Worm (Caenorhabditis elegans) whole organism, L4 larva: ENCODE measurements around the gene sgo-1.

Experiments used
- D1046.2 ChIP-seq: fragments of 200-800 bp; sonication (Bioruptor generic); IDR thresholded peaks from 2 replicates; pipeline ENCODE4 v1.3.6; 2022; ENCODE audit warnings: missing genetic modification characterization, missing compliant biosample characterization
- F37D6.2 ChIP-seq: sonication (generic microtip); optimal IDR thresholded peaks from 2 replicates; lab custom pipeline; 2016; ENCODE audit warnings: mild to moderate bottlenecking, missing genetic modification characterization, missing compliant biosample characterization
- F44E2.7 ChIP-seq: fragments of 200-800 bp; sonication (Bioruptor generic); IDR thresholded peaks from 2 replicates; pipeline ENCODE4 v2.1.2; 2022; ENCODE audit warnings: missing genetic modification characterization, missing compliant biosample characterization
- T20F7.1 ChIP-seq: fragments of 200-800 bp; sonication (Bioruptor generic); optimal IDR thresholded peaks from 2 replicates; lab custom pipeline; 2018; ENCODE audit warnings: mild to moderate bottlenecking, missing genetic modification characterization, missing compliant biosample characterization
- Y105C5A.15 ChIP-seq: fragments of 200-800 bp; sonication (Bioruptor generic); IDR thresholded peaks from 2 replicates; pipeline ENCODE4 v1.3.6; 2022; ENCODE audit warnings: missing genetic modification characterization, missing compliant biosample characterization
- ZK337.2 ChIP-seq: fragments of 200-800 bp; sonication (Bioruptor generic); IDR thresholded peaks from 2 replicates; pipeline ENCODE4 v1.3.6; 2022; ENCODE audit warnings: missing genetic modification reagents, missing genetic modification characterization, missing compliant biosample characterization
- ama-1 ChIP-seq: fragments of 150-350 bp; optimal IDR thresholded peaks from 2 replicates; lab custom pipeline; 2014; ENCODE audit warnings: inconsistent platforms, mixed read lengths
- attf-4 ChIP-seq: sonication (generic microtip); optimal IDR thresholded peaks from 3 replicates; lab custom pipeline; 2017; ENCODE audit warnings: missing biosample characterization, missing genetic modification characterization
- ceh-32 ChIP-seq: sonication (generic microtip); optimal IDR thresholded peaks from 2 replicates; lab custom pipeline; 2016; ENCODE audit warnings: mild to moderate bottlenecking, missing genetic modification characterization, missing compliant biosample characterization; ENCODE audit not compliant: poor library complexity
- ces-1 ChIP-seq: fragments of 150-350 bp; sonication (generic microtip); optimal IDR thresholded peaks from 4 replicates; lab custom pipeline; 2014; ENCODE audit warnings: missing biosample characterization, missing genetic modification reagents, missing genetic modification characterization
- cey-2 ChIP-seq: sonication (generic microtip); optimal IDR thresholded peaks from 3 replicates; lab custom pipeline; 2017; ENCODE audit warnings: missing genetic modification characterization, mild to moderate bottlenecking, missing compliant biosample characterization, antibody characterized with exemption, borderline replicate concordance; ENCODE audit not compliant: insufficient read depth
- ctbp-1 ChIP-seq: fragments of 200-800 bp; sonication (Bioruptor generic); IDR thresholded peaks from 2 replicates; pipeline ENCODE4 v1.3.6; 2022; ENCODE audit warnings: missing genetic modification reagents, missing genetic modification characterization, missing compliant biosample characterization
- daf-16 ChIP-seq, 3 experiments: sonication (generic microtip); optimal IDR thresholded peaks; 2 replicates each; lab custom pipeline; 2016 to 2017; ENCODE audit warnings: missing genetic modification characterization in 3 of 3, missing genetic modification reagents in 3 of 3, mild to moderate bottlenecking in 2 of 3, missing compliant biosample characterization in 2 of 3, missing biosample characterization in 1 of 3, moderate library complexity in 1 of 3
- dmd-8 ChIP-seq: fragments of 200-800 bp; sonication (Bioruptor generic); IDR thresholded peaks from 2 replicates; pipeline ENCODE4 v1.3.6; 2022; ENCODE audit warnings: missing genetic modification characterization, missing compliant biosample characterization
- dpl-1 ChIP-seq: fragments of 150-350 bp; optimal IDR thresholded peaks from 2 replicates; lab custom pipeline; 2014; ENCODE audit warnings: missing biosample characterization, missing genetic modification reagents, missing genetic modification characterization
- duxl-1 ChIP-seq: sonication (generic microtip); optimal IDR thresholded peaks from 2 replicates; lab custom pipeline; 2016; ENCODE audit warnings: mild to moderate bottlenecking, missing genetic modification characterization, moderate library complexity, missing compliant biosample characterization; ENCODE audit not compliant: poor library complexity
- fkh-10 ChIP-seq: fragments of 150-350 bp; optimal IDR thresholded peaks from 2 replicates; lab custom pipeline; 2014; ENCODE audit warnings: missing biosample characterization, missing genetic modification reagents, missing genetic modification characterization
- hif-1 ChIP-seq, 2 experiments: sonication (generic microtip); optimal IDR thresholded peaks; 2 replicates each; lab custom pipeline; 2016 to 2017; ENCODE audit warnings: missing compliant biosample characterization in 2 of 2, missing genetic modification characterization in 2 of 2, missing genetic modification reagents in 2 of 2, missing genotype in 2 of 2, mild to moderate bottlenecking in 1 of 2
- hlh-11 ChIP-seq: fragments of 200-800 bp; sonication (Bioruptor generic); optimal IDR thresholded peaks from 2 replicates; lab custom pipeline; 2018; ENCODE audit warnings: mild to moderate bottlenecking, missing genetic modification characterization, missing compliant biosample characterization
- lin-13 ChIP-seq: fragments of 150-350 bp; optimal IDR thresholded peaks from 2 replicates; lab custom pipeline; 2014; ENCODE audit warnings: missing biosample characterization, missing genetic modification reagents, missing genetic modification characterization
- lir-3 ChIP-seq: sonication (generic microtip); optimal IDR thresholded peaks from 2 replicates; lab custom pipeline; 2016; ENCODE audit warnings: mild to moderate bottlenecking, missing genetic modification characterization, missing compliant biosample characterization
- lsy-2 ChIP-seq, 2 experiments: fragments of 150-350 bp in 1 of 2; sonication (generic microtip) in 1 of 2; optimal IDR thresholded peaks; 2 replicates each; lab custom pipeline; 2014 to 2017; ENCODE audit warnings: missing biosample characterization in 2 of 2, missing genetic modification characterization in 2 of 2
- madf-9 ChIP-seq: fragments of 200-800 bp; sonication (Bioruptor generic); conservative IDR thresholded peaks from 2 replicates; pipeline ENCODE4 v1.3.6; 2022; ENCODE audit warnings: missing genetic modification reagents, missing genetic modification characterization, missing compliant biosample characterization
- mdl-1 ChIP-seq, 2 experiments: fragments of 150-350 bp in 1 of 2; sonication (generic microtip) in 1 of 2; optimal IDR thresholded peaks; 2 replicates each; lab custom pipeline; 2014 to 2017; ENCODE audit warnings: missing biosample characterization in 2 of 2, missing genetic modification characterization in 2 of 2
- mxl-2 ChIP-seq: fragments of 200-800 bp; sonication (Bioruptor generic); conservative IDR thresholded peaks from 2 replicates; pipeline ENCODE4 v1.3.6; 2022; ENCODE audit warnings: missing genetic modification reagents, missing genetic modification characterization, missing compliant biosample characterization
- mxl-3 ChIP-seq: fragments of 200-800 bp; sonication (Bioruptor generic); optimal IDR thresholded peaks from 2 replicates; lab custom pipeline; 2018; ENCODE audit warnings: mild to moderate bottlenecking, missing genetic modification characterization, missing compliant biosample characterization
- nhr-111 ChIP-seq: fragments of 200-800 bp; sonication (Bioruptor generic); optimal IDR thresholded peaks from 2 replicates; lab custom pipeline; 2018; ENCODE audit warnings: mild to moderate bottlenecking, missing genetic modification characterization, missing compliant biosample characterization
- nhr-25 ChIP-seq: sonication (generic microtip); optimal IDR thresholded peaks from 2 replicates; lab custom pipeline; 2017; ENCODE audit warnings: missing genetic modification characterization, mild to moderate bottlenecking, missing compliant biosample characterization, antibody characterized with exemption, moderate library complexity, borderline replicate concordance; ENCODE audit not compliant: insufficient read depth
- nhr-28 ChIP-seq: fragments of 150-350 bp; optimal IDR thresholded peaks from 2 replicates; lab custom pipeline; 2014; ENCODE audit warnings: missing biosample characterization, missing genetic modification characterization
- nhr-48 ChIP-seq: sonication (generic microtip); optimal IDR thresholded peaks from 2 replicates; lab custom pipeline; 2016; ENCODE audit warnings: mild to moderate bottlenecking, missing genetic modification characterization, missing compliant biosample characterization
- saeg-2 ChIP-seq: fragments of 200-800 bp; sonication (Bioruptor generic); IDR thresholded peaks from 2 replicates; pipeline ENCODE4 v1.3.6; 2022; ENCODE audit warnings: missing genetic modification reagents, missing genetic modification characterization, missing compliant biosample characterization
- sdz-12 ChIP-seq: fragments of 200-800 bp; sonication (Bioruptor generic); optimal IDR thresholded peaks from 2 replicates; lab custom pipeline; 2018; ENCODE audit warnings: mild to moderate bottlenecking, missing genetic modification characterization, missing compliant biosample characterization
- set-16 ChIP-seq: fragments of 200-800 bp; sonication (Bioruptor generic); IDR thresholded peaks from 2 replicates; pipeline ENCODE4 v1.3.6; 2022; ENCODE audit warnings: missing genetic modification reagents, missing genetic modification characterization, missing compliant biosample characterization
- spr-1 ChIP-seq: sonication (generic microtip); optimal IDR thresholded peaks from 2 replicates; lab custom pipeline; 2016; ENCODE audit warnings: mild to moderate bottlenecking, missing genetic modification characterization, missing compliant biosample characterization
- tra-1 ChIP-seq: fragments of 200-800 bp; sonication (Bioruptor generic); IDR thresholded peaks from 2 replicates; pipeline ENCODE4 v1.3.6; 2022; ENCODE audit warnings: missing genetic modification reagents, missing genetic modification characterization, missing compliant biosample characterization
- ztf-11 ChIP-seq: fragments of 150-350 bp; optimal IDR thresholded peaks from 2 replicates; lab custom pipeline; 2014; ENCODE audit warnings: missing biosample characterization, missing genetic modification characterization

The sgo-1 gene

DNA sequence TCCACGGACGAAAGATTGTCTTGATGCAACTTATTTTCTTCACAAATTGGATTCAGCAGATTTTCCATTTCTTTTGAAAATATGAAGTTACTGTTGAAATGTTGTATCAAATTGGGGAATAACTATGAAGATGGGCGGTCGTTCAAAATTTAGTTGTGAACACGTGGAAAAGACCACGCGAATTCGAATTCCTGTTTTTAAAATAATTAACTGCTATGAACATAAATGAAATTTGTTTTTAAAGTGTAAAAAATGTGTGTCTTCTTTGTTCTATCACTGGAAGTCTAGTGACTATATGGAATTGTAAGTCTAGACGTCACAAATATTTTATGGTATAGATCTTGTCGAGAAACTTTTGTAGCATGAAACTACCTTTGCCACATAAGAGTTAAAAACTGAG is 42.1 kb upstream of the sgo-1 start, which contains the start of gene C06A6.7:
C06A6.7 (minus strand) TSS at position 101 of the 400 bp plus-strand sequence.
- TF ChIP-seq attf-4 (no peak), ama-1 (no peak), tra-1 (GFP tag; lab: Robert Waterston, UW) (no peak), nhr-111 (GFP tag; lab: Kevin White, UChicago) (no peak), D1046.2 (GFP tag; lab: Robert Waterston, UW) (no peak), duxl-1 (tag; lab: Kevin White, UChicago) (no peak), madf-9 (no peak), Y105C5A.15 (GFP tag; lab: Robert Waterston, UW) (no peak), mxl-3 (GFP tag; lab: Kevin White, UChicago) (no peak), F44E2.7 (GFP tag; lab: Robert Waterston, UW) (no peak), T20F7.1 (GFP tag; lab: Kevin White, UChicago) (no peak), saeg-2 (GFP tag; lab: Robert Waterston, UW) (no peak)

DNA sequence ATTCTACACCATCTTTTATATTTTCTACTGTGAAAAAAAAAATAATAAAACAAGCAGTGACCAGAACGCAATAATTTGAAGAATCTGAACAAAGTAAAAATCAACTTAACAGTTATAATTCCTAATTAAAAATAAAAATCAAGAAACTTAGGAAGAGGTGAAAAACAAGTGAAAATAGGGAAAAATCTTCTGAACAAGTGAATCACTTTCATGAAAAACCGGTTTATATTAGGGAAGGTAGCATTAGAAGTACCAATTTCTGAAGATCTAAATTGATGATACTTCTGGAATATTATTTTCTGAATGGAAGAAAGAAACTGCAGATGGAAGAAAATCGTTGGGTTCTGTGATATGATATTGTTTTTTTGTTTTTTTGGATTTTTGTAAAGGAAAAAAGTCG is 40.2 kb upstream of the sgo-1 start:
- TF ChIP-seq lir-3 (tag; lab: Kevin White, UChicago): no peak

DNA sequence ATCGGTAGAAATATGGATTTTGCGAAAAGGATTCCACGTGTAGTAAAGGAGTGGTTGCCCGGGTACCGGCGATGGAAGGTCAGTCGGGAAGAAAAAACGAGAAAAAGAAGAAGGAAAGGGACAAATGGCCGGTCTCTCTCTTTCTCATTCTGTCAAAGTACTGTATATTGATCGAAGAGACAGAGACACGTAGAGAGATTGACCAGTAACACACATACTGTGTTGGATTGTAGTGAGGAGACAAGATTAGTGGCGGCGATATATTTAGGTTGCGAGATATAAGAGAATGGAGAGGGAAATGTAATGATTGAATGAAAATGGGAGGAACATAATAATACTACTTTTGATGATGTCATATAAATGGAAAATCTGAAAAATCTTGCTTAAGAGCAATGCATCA is 39.7 kb upstream of the sgo-1 start:
- TF ChIP-seq F37D6.2 (tag; lab: Kevin White, UChicago) (no peak), nhr-25 (peak; percentile 47), nhr-28 (peak; percentile 83), spr-1 (tag; lab: Kevin White, UChicago) (no peak), set-16 (GFP tag; lab: Robert Waterston, UW) (no peak), ZK337.2 (no peak), fkh-10 (GFP tag; lab: Kevin White, UChicago) (no peak), mxl-3 (GFP tag; lab: Kevin White, UChicago) (peak; percentile 33), cey-2 (tag; lab: Kevin White, UChicago) (no peak), dmd-8 (GFP tag; lab: Robert Waterston, UW) (no peak), hlh-11 (no peak), dpl-1 (GFP tag; lab: Kevin White, UChicago) (no peak), tra-1 (GFP tag; lab: Robert Waterston, UW) (no peak), mdl-1 (tag; optimal IDR thresholded peaks at IDR 0.05; lab: Kevin White, UChicago) (peak in 1 of 2 experiments; percentile 0), nhr-48 (tag; lab: Kevin White, UChicago) (no peak), sdz-12 (no peak), hif-1 (tag; optimal IDR thresholded peaks at IDR 0.05; lab: Kevin White, UChicago) (no peak), lir-3 (tag; lab: Kevin White, UChicago) (no peak), lsy-2 (tag; optimal IDR thresholded peaks at IDR 0.05; lab: Kevin White, UChicago) (peak in 1 of 2 experiments; percentile 18), ctbp-1 (no peak), lin-13 (GFP tag; lab: Kevin White, UChicago) (no peak), mxl-2 (GFP tag; lab: Robert Waterston, UW) (no peak), saeg-2 (GFP tag; lab: Robert Waterston, UW) (no peak), madf-9 (no peak), daf-16 (GFP tag; optimal IDR thresholded peaks at IDR 0.05; lab: Kevin White, UChicago) (no peak), daf-16 (tag; optimal IDR thresholded peaks at IDR 0.05; lab: Kevin White, UChicago) (no peak), ztf-11 (tag; lab: Kevin White, UChicago) (no peak), ces-1 (no peak), ceh-32 (tag; lab: Kevin White, UChicago) (no peak), F44E2.7 (GFP tag; lab: Robert Waterston, UW) (no peak), attf-4 (no peak)
- TF ChIP-seq, all 104 proteins: peak for 5
